Fruit fly (Drosophila melanogaster) whole organism, embryonic: Measurements from ENCODE around the gene Cka.

Source experiments
- Awh ChIP-seq: fragments of 200-800 bp; sonication (Bioruptor generic); IDR thresholded peaks from 2 replicates; pipeline ENCODE4, ENCODE4 v1.3.6; 2022; ENCODE audit warnings: missing biosample characterization, missing genetic modification characterization
- BtbVII ChIP-seq: fragments of 200-800 bp; sonication (Bioruptor generic); optimal IDR thresholded peaks from 3 replicates; lab custom pipeline; 2017; ENCODE audit warnings: missing biosample characterization, mild to moderate bottlenecking, missing genetic modification characterization
- CG10321 ChIP-seq: fragments of 200-800 bp; sonication (Bioruptor generic); IDR thresholded peaks from 2 replicates; pipeline ENCODE4 v1.3.6; 2022; ENCODE audit warnings: missing biosample characterization, missing genetic modification characterization
- CG10565 ChIP-seq: fragments of 200-800 bp; sonication (Bioruptor generic); optimal IDR thresholded peaks from 3 replicates; lab custom pipeline; 2016; ENCODE audit warnings: missing biosample characterization, mild to moderate bottlenecking, missing genetic modification characterization
- CG11504 ChIP-seq: fragments of 200-800 bp; sonication (Bioruptor generic); optimal IDR thresholded peaks from 3 replicates; lab custom pipeline; 2019; ENCODE audit warnings: missing biosample characterization, mild to moderate bottlenecking, missing genetic modification characterization, moderate library complexity
- CG12769 ChIP-seq: fragments of 200-800 bp; sonication (Bioruptor generic); optimal IDR thresholded peaks from 2 replicates; lab custom pipeline; 2019; ENCODE audit warnings: missing biosample characterization, mild to moderate bottlenecking, missing genetic modification characterization, moderate library complexity
- CG13775 ChIP-seq: fragments of 200-800 bp; sonication (Bioruptor generic); optimal IDR thresholded peaks from 3 replicates; lab custom pipeline; 2017; ENCODE audit warnings: missing biosample characterization, mild to moderate bottlenecking, missing genetic modification characterization
- CG14860 ChIP-seq: fragments of 200-800 bp; sonication (Bioruptor generic); IDR thresholded peaks from 3 replicates; pipeline ENCODE4 v1.3.6; 2022; ENCODE audit warnings: missing biosample characterization, missing genetic modification characterization; ENCODE audit not compliant: partially characterized antibody
- CG15479 ChIP-seq: fragments of 200-800 bp; sonication (Bioruptor generic); optimal IDR thresholded peaks from 3 replicates; lab custom pipeline; 2019; ENCODE audit warnings: missing biosample characterization, mild to moderate bottlenecking, missing genetic modification characterization, moderate library complexity
- CG16813 ChIP-seq: fragments of 200-800 bp; sonication (Bioruptor generic); IDR thresholded peaks from 3 replicates; pipeline ENCODE4 v1.3.6; 2022; ENCODE audit warnings: missing biosample characterization, missing genetic modification characterization; ENCODE audit not compliant: partially characterized antibody
- CG17328 ChIP-seq: fragments of 200-800 bp; sonication (Bioruptor generic); IDR thresholded peaks from 2 replicates; pipeline ENCODE4 v1.3.6; 2022; ENCODE audit warnings: missing biosample characterization, missing genetic modification characterization
- CG17359 ChIP-seq: fragments of 200-800 bp; sonication (Bioruptor generic); optimal IDR thresholded peaks from 3 replicates; lab custom pipeline; 2018; ENCODE audit warnings: missing biosample characterization, mild to moderate bottlenecking, missing genetic modification characterization, moderate library complexity
- CG1832 ChIP-seq: fragments of 200-800 bp; sonication (Bioruptor generic); optimal IDR thresholded peaks from 2 replicates; lab custom pipeline; 2017; ENCODE audit warnings: missing biosample characterization, mild to moderate bottlenecking, missing genetic modification characterization, inconsistent platforms
- CG42726 ChIP-seq: fragments of 200-800 bp; sonication (Bioruptor generic); IDR thresholded peaks from 2 replicates; pipeline ENCODE4 v1.3.6; 2022; ENCODE audit warnings: missing biosample characterization, missing genetic modification characterization; ENCODE audit not compliant: partially characterized antibody
- CG4404 ChIP-seq: fragments of 200-800 bp; sonication (Bioruptor generic); IDR thresholded peaks from 2 replicates; pipeline ENCODE4 v1.3.6; 2022; ENCODE audit warnings: missing biosample characterization, missing genetic modification characterization
- CG4820 ChIP-seq: fragments of 200-800 bp; sonication (Bioruptor generic); optimal IDR thresholded peaks from 3 replicates; lab custom pipeline; 2016; ENCODE audit warnings: missing biosample characterization, missing genetic modification characterization
- CG5245 ChIP-seq: fragments of 200-800 bp; sonication (Bioruptor generic); optimal IDR thresholded peaks from 3 replicates; lab custom pipeline; 2016; ENCODE audit warnings: missing biosample characterization, missing genetic modification characterization
- CG6813 ChIP-seq: fragments of 200-800 bp; sonication (Bioruptor generic); optimal IDR thresholded peaks from 2 replicates; lab custom pipeline; 2017; ENCODE audit warnings: missing biosample characterization, missing genetic modification characterization, mild to moderate bottlenecking, moderate library complexity, missing genetic modification reagents
- CG6854 ChIP-seq: fragments of 200-800 bp; sonication (Bioruptor generic); optimal IDR thresholded peaks from 3 replicates; lab custom pipeline; 2017; ENCODE audit warnings: missing biosample characterization, mild to moderate bottlenecking, missing genetic modification characterization
- CG8281 ChIP-seq: fragments of 200-800 bp; sonication (Bioruptor generic); optimal IDR thresholded peaks from 2 replicates; lab custom pipeline; 2018; ENCODE audit warnings: missing biosample characterization, mild to moderate bottlenecking, missing genetic modification characterization, moderate library complexity
- CG8290 ChIP-seq, 3 experiments: fragments of 200-800 bp; sonication (Bioruptor generic); optimal IDR thresholded peaks; 2 replicates each; lab custom pipeline; 2016 to 2019; ENCODE audit warnings: missing biosample characterization in 3 of 3, missing genetic modification characterization in 3 of 3, mild to moderate bottlenecking in 2 of 3, moderate library complexity in 1 of 3
- CkIIα-i1 ChIP-seq: fragments of 200-800 bp; sonication (Bioruptor generic); IDR thresholded peaks from 2 replicates; pipeline ENCODE4 v1.3.6; 2022; ENCODE audit warnings: missing biosample characterization, missing genetic modification characterization
- Dek ChIP-seq: fragments of 200-800 bp; sonication (Bioruptor generic); optimal IDR thresholded peaks from 3 replicates; lab custom pipeline; 2019; ENCODE audit warnings: missing biosample characterization, mild to moderate bottlenecking, missing genetic modification characterization, moderate library complexity
- Hey ChIP-seq: fragments of 200-800 bp; sonication (Bioruptor generic); optimal IDR thresholded peaks from 3 replicates; lab custom pipeline; 2018; ENCODE audit warnings: missing biosample characterization, mild to moderate bottlenecking, missing genetic modification characterization
- HmgZ ChIP-seq: fragments of 200-800 bp; sonication (Bioruptor generic); optimal IDR thresholded peaks from 2 replicates; lab custom pipeline; 2018; ENCODE audit warnings: missing biosample characterization, mild to moderate bottlenecking, missing genetic modification characterization
- Hsf ChIP-seq: fragments of 200-800 bp; sonication (Bioruptor generic); optimal IDR thresholded peaks from 3 replicates; lab custom pipeline; 2016; ENCODE audit warnings: missing biosample characterization, missing genetic modification characterization
- Opbp ChIP-seq: fragments of 200-800 bp; sonication (Bioruptor generic); IDR thresholded peaks from 3 replicates; pipeline ENCODE4 v1.3.6; 2022; ENCODE audit warnings: missing biosample characterization, missing genetic modification characterization; ENCODE audit not compliant: partially characterized antibody
- Poxn ChIP-seq: fragments of 200-800 bp; sonication (Bioruptor generic); IDR thresholded peaks from 2 replicates; pipeline ENCODE4 v1.3.6; 2022; ENCODE audit warnings: missing biosample characterization, missing genetic modification characterization
- Rfx ChIP-seq: fragments of 200-800 bp; sonication (Bioruptor generic); IDR thresholded peaks from 2 replicates; pipeline ENCODE4 v1.3.6; 2022; ENCODE audit warnings: missing biosample characterization, missing genetic modification characterization
- Sox102F ChIP-seq: fragments of 200-800 bp; sonication (Bioruptor generic); optimal IDR thresholded peaks from 2 replicates; lab custom pipeline; 2018; ENCODE audit warnings: missing biosample characterization, mild to moderate bottlenecking, missing genetic modification characterization, moderate library complexity
- al ChIP-seq: fragments of 200-800 bp; sonication (Bioruptor generic); IDR thresholded peaks from 2 replicates; pipeline ENCODE4 v1.3.6; 2022; ENCODE audit warnings: missing biosample characterization, missing genetic modification characterization
- ara ChIP-seq: fragments of 200-800 bp; sonication (Bioruptor generic); IDR thresholded peaks from 2 replicates; pipeline ENCODE4 v1.3.6; 2022; ENCODE audit warnings: missing biosample characterization, missing genetic modification characterization
- btn ChIP-seq: fragments of 200-800 bp; sonication (Bioruptor generic); optimal IDR thresholded peaks from 2 replicates; lab custom pipeline; 2016; ENCODE audit warnings: missing biosample characterization, missing genetic modification characterization
- da ChIP-seq: fragments of 200-800 bp; sonication (Bioruptor generic); optimal IDR thresholded peaks from 2 replicates; lab custom pipeline; 2016; ENCODE audit warnings: missing biosample characterization, missing genetic modification characterization
- dati ChIP-seq: fragments of 200-800 bp; sonication (Bioruptor generic); IDR thresholded peaks from 2 replicates; pipeline ENCODE4 v1.3.6; 2022; ENCODE audit warnings: missing biosample characterization, missing genetic modification characterization
- dmrt11E ChIP-seq: fragments of 200-800 bp; sonication (Bioruptor generic); optimal IDR thresholded peaks from 3 replicates; lab custom pipeline; 2018; ENCODE audit warnings: missing biosample characterization, mild to moderate bottlenecking, missing genetic modification characterization, moderate library complexity
- exex ChIP-seq: fragments of 200-800 bp; sonication (Bioruptor generic); optimal IDR thresholded peaks from 4 replicates; lab custom pipeline; 2018; ENCODE audit warnings: missing biosample characterization, mild to moderate bottlenecking, missing genetic modification characterization, moderate library complexity
- gcm ChIP-seq: fragments of 200-800 bp; sonication (Bioruptor generic); optimal IDR thresholded peaks from 2 replicates; lab custom pipeline; 2019; ENCODE audit warnings: missing biosample characterization, mild to moderate bottlenecking, missing genetic modification characterization, moderate library complexity
- gcm2 ChIP-seq: fragments of 200-800 bp; sonication (Bioruptor generic); optimal IDR thresholded peaks from 2 replicates; lab custom pipeline; 2016; ENCODE audit warnings: missing biosample characterization, missing genetic modification characterization
- hkb ChIP-seq, 2 experiments: fragments of 200-800 bp in 1 of 2; fragments of >200 bp in 1 of 2; sonication (Bioruptor generic) in 1 of 2; IDR thresholded peaks in 1 of 2; optimal IDR thresholded peaks in 1 of 2; 2 replicates each; pipeline versions ENCODE4 v1.3.6 to Lab custom; 2017 to 2022; ENCODE audit warnings: missing biosample characterization in 1 of 2, missing genetic modification characterization in 1 of 2
- lmd ChIP-seq: fragments of 200-800 bp; sonication (Bioruptor generic); IDR thresholded peaks from 2 replicates; pipeline ENCODE4 v1.3.6; 2022; ENCODE audit warnings: missing biosample characterization, missing genetic modification characterization
- nom ChIP-seq: fragments of 200-800 bp; sonication (Bioruptor generic); optimal IDR thresholded peaks from 2 replicates; lab custom pipeline; 2017; ENCODE audit warnings: missing biosample characterization, missing genetic modification characterization, mild to moderate bottlenecking, moderate library complexity, missing genetic modification reagents
- row ChIP-seq: fragments of 200-800 bp; sonication (Bioruptor generic); IDR thresholded peaks from 3 replicates; pipeline ENCODE4 v1.3.6; 2022; ENCODE audit warnings: missing biosample characterization, missing genetic modification characterization
- sc ChIP-seq, 3 experiments: fragments of >200 bp in 2 of 3; fragments of 200-800 bp in 1 of 3; sonication (Bioruptor generic) in 1 of 3; optimal IDR thresholded peaks; 2 replicates in 2 of 3; 3 replicates in 1 of 3; lab custom pipeline; 2017; ENCODE audit warnings: mild to moderate bottlenecking in 1 of 3, missing biosample characterization in 1 of 3, missing genetic modification characterization in 1 of 3, missing genetic modification reagents in 1 of 3
- schlank ChIP-seq: fragments of 200-800 bp; sonication (Bioruptor generic); optimal IDR thresholded peaks from 2 replicates; lab custom pipeline; 2018; ENCODE audit warnings: missing biosample characterization, mild to moderate bottlenecking, missing genetic modification characterization
- sd ChIP-seq: fragments of 200-800 bp; sonication (Bioruptor generic); optimal IDR thresholded peaks from 3 replicates; lab custom pipeline; 2018; ENCODE audit warnings: missing biosample characterization, mild to moderate bottlenecking, missing genetic modification characterization, moderate library complexity
- so ChIP-seq: fragments of 200-800 bp; sonication (Bioruptor generic); IDR thresholded peaks from 3 replicates; pipeline ENCODE4 v1.3.6; 2022; ENCODE audit warnings: missing biosample characterization, missing genetic modification characterization

Gene Cka

dm6 chr2L:8083427-8084295 is 53.1 kb downstream of the Cka start (continued):
- TF ChIP-seq CG10565 (GFP tag; lab: Kevin White, UChicago) (no peak), CG6813 (no peak), CG15479 (GFP tag; lab: Kevin White, UChicago) (peak; percentile 20), da (no peak), Hsf (GFP tag; lab: Kevin White, UChicago) (no peak), CG12769 (peak; percentile 77), BtbVII (GFP tag; lab: Kevin White, UChicago) (no peak), dmrt11E (tag; lab: Kevin White, UChicago) (no peak), CG14860 (GFP tag; lab: Robert Waterston, UW) (no peak), Sox102F (GFP tag; lab: Kevin White, UChicago) (no peak), CG4820 (GFP tag; lab: Kevin White, UChicago) (no peak), so (GFP tag; lab: Robert Waterston, UW) (peak; percentile 43; the same call in 1 of the 3 replicates), Poxn (GFP tag; lab: Robert Waterston, UW) (no peak), sc (optimal IDR thresholded peaks at IDR 0.05; lab: Kevin White, UChicago) (no peak), sc (GFP tag; optimal IDR thresholded peaks at IDR 0.05; lab: Kevin White, UChicago) (no peak), gcm2 (GFP tag; lab: Kevin White, UChicago) (no peak), btn (GFP tag; lab: Kevin White, UChicago) (no peak), lmd (GFP tag; lab: Robert Waterston, UW) (no peak), gcm (no peak), Rfx (no peak; the same call in 1 of the 2 replicates), Hey (tag; lab: Kevin White, UChicago) (no peak), Awh (GFP tag; lab: Robert Waterston, UW) (no peak), CkIIα-i1 (GFP tag; lab: Robert Waterston, UW) (no peak), nom (GFP tag; lab: Kevin White, UChicago) (no peak), CG16813 (no peak), CG8281 (no peak), CG11504 (tag; lab: Kevin White, UChicago) (no peak), row (GFP tag; lab: Robert Waterston, UW) (no peak; the same call in 2 of the 3 replicates), al (GFP tag; lab: Robert Waterston, UW) (no peak), schlank (tag; lab: Kevin White, UChicago) (no peak), exex (peak; percentile 4), HmgZ (tag; lab: Kevin White, UChicago) (peak; percentile 50), CG13775 (GFP tag; lab: Kevin White, UChicago) (no peak), CG4404 (GFP tag; lab: Robert Waterston, UW) (no peak), sd (tag; lab: Kevin White, UChicago) (peak; percentile 99), CG5245 (GFP tag; lab: Kevin White, UChicago) (no peak), Dek (no peak), dati (GFP tag; lab: Robert Waterston, UW) (no peak), CG17328 (GFP tag; lab: Robert Waterston, UW) (no peak), Opbp (GFP tag; lab: Robert Waterston, UW) (peak; percentile 50; the same call in 1 of the 3 replicates), ara (GFP tag; lab: Robert Waterston, UW) (no peak), CG1832 (GFP tag; lab: Kevin White, UChicago) (peak; percentile 76), CG6854 (GFP tag; lab: Kevin White, UChicago) (no peak), hkb (optimal IDR thresholded peaks at IDR 0.05; lab: Kevin White, UChicago) (no peak), hkb (GFP tag; IDR thresholded peaks at IDR 0.05; lab: Robert Waterston, UW) (no peak), CG17359 (tag; lab: Kevin White, UChicago) (no peak), CG8290 (GFP tag; optimal IDR thresholded peaks at IDR 0.05; lab: Kevin White, UChicago) (no peak), CG8290 (tag; optimal IDR thresholded peaks at IDR 0.05; lab: Kevin White, UChicago) (peak in 1 of 2 experiments; percentile 58), CG10321 (no peak), CG42726 (GFP tag; lab: Robert Waterston, UW) (no peak)
